Worm (Caenorhabditis elegans) whole organism, L1 larva: ENCODE measurements around the gene dcaf-1.

Experiments used
- Y116A8C.19 ChIP-seq: sonication (generic microtip); optimal IDR thresholded peaks from 2 replicates; lab custom pipeline; 2016; ENCODE audit warnings: missing compliant biosample characterization, missing genetic modification characterization, borderline replicate concordance
- blmp-1 ChIP-seq: fragments of 150-350 bp; optimal IDR thresholded peaks from 2 replicates; lab custom pipeline; 2014; ENCODE audit warnings: missing biosample characterization, missing genetic modification characterization
- ceh-88 ChIP-seq: fragments of 200-800 bp; sonication (Bioruptor generic); IDR thresholded peaks from 2 replicates; pipeline ENCODE4 v1.3.6; 2022; ENCODE audit warnings: missing genetic modification characterization, missing compliant biosample characterization
- ceh-90 ChIP-seq: sonication (generic microtip); optimal IDR thresholded peaks from 2 replicates; lab custom pipeline; 2016; ENCODE audit warnings: missing genetic modification characterization, missing compliant biosample characterization
- ces-1 ChIP-seq: fragments of 150-350 bp; optimal IDR thresholded peaks from 2 replicates; lab custom pipeline; 2014; ENCODE audit warnings: missing biosample characterization, missing genetic modification reagents, missing genetic modification characterization
- dsc-1 ChIP-seq: sonication (generic microtip); optimal IDR thresholded peaks from 2 replicates; lab custom pipeline; 2016; ENCODE audit warnings: mild to moderate bottlenecking, missing genetic modification characterization, missing compliant biosample characterization
- efl-1 ChIP-seq, 4 experiments: fragments of 150-350 bp; optimal IDR thresholded peaks in 3 of 4; peaks in 1 of 4; 1 replicate in 1 of 4; 2 replicates in 3 of 4; lab custom pipeline; 2014; ENCODE audit warnings: missing biosample characterization in 2 of 4, missing genetic modification characterization in 2 of 4, missing genetic modification reagents in 2 of 4
- efl-3 ChIP-seq: fragments of 200-800 bp; sonication (Bioruptor generic); optimal IDR thresholded peaks from 2 replicates; lab custom pipeline; 2018; ENCODE audit warnings: mild to moderate bottlenecking, missing genetic modification characterization, missing compliant biosample characterization
- egl-13 ChIP-seq: sonication (generic microtip); optimal IDR thresholded peaks from 2 replicates; lab custom pipeline; 2016; ENCODE audit warnings: missing genotype, missing genetic modification reagents, missing genetic modification characterization, missing compliant biosample characterization
- elt-2 ChIP-seq: sonication (generic microtip); optimal IDR thresholded peaks from 2 replicates; lab custom pipeline; 2016; ENCODE audit warnings: missing genetic modification characterization, mild to moderate bottlenecking, inconsistent platforms, missing compliant biosample characterization, missing genetic modification reagents
- elt-3 ChIP-seq, 6 experiments: fragments of 150-350 bp in 1 of 6; sonication (generic microtip); optimal IDR thresholded peaks; 2 replicates each; lab custom pipeline; 2017 to 2018; ENCODE audit warnings: missing biosample characterization in 6 of 6, missing genetic modification characterization in 6 of 6, inconsistent platforms in 1 of 6
- fkh-4 ChIP-seq: sonication (generic microtip); optimal IDR thresholded peaks from 2 replicates; lab custom pipeline; 2016; ENCODE audit warnings: missing compliant biosample characterization, missing genetic modification characterization, borderline replicate concordance
- hlh-17 ChIP-seq: fragments of 200-800 bp; sonication (Bioruptor generic); optimal IDR thresholded peaks from 2 replicates; lab custom pipeline; 2018; ENCODE audit warnings: missing genetic modification characterization, mild to moderate bottlenecking, missing compliant biosample characterization, moderate library complexity, borderline replicate concordance
- isw-1 ChIP-seq: fragments of 200-800 bp; sonication (Bioruptor generic); IDR thresholded peaks from 2 replicates; pipeline ENCODE4 v1.3.6; 2022; ENCODE audit warnings: missing genetic modification characterization, missing compliant biosample characterization
- lin-13 ChIP-seq: fragments of 150-350 bp; optimal IDR thresholded peaks from 2 replicates; lab custom pipeline; 2014; ENCODE audit warnings: missing biosample characterization, missing genetic modification reagents, missing genetic modification characterization
- lin-14 ChIP-seq: fragments of 200-800 bp; sonication (Bioruptor generic); optimal IDR thresholded peaks from 2 replicates; lab custom pipeline; 2018; ENCODE audit warnings: mild to moderate bottlenecking, missing genetic modification characterization, moderate library complexity, missing compliant biosample characterization
- lin-35 ChIP-seq, 2 experiments: fragments of 150-350 bp; optimal IDR thresholded peaks; 2 replicates each; lab custom pipeline; 2014; ENCODE audit warnings: missing biosample characterization in 2 of 2, missing genetic modification characterization in 2 of 2, missing genetic modification reagents in 2 of 2
- lin-39 ChIP-seq: fragments of 150-350 bp; optimal IDR thresholded peaks from 2 replicates; lab custom pipeline; 2014; ENCODE audit warnings: missing biosample characterization, missing genetic modification reagents, missing genetic modification characterization
- lir-3 ChIP-seq: sonication (generic microtip); optimal IDR thresholded peaks from 2 replicates; lab custom pipeline; 2016; ENCODE audit warnings: mild to moderate bottlenecking, missing genetic modification characterization, moderate library complexity, missing compliant biosample characterization; ENCODE audit not compliant: poor library complexity
- lsy-2 ChIP-seq, 2 experiments: fragments of 150-350 bp; optimal IDR thresholded peaks; 2 replicates each; lab custom pipeline; 2014; ENCODE audit warnings: missing biosample characterization in 2 of 2, missing genetic modification characterization in 2 of 2
- mdl-1 ChIP-seq, 2 experiments: fragments of 150-350 bp; optimal IDR thresholded peaks; 2 replicates each; lab custom pipeline; 2014 to 2017; ENCODE audit warnings: missing biosample characterization in 2 of 2, missing genetic modification characterization in 2 of 2, inconsistent platforms in 1 of 2
- mep-1 ChIP-seq: fragments of 150-350 bp; optimal IDR thresholded peaks from 2 replicates; lab custom pipeline; 2014; ENCODE audit warnings: missing biosample characterization, missing genetic modification characterization
- nhr-12 ChIP-seq: sonication (generic microtip); optimal IDR thresholded peaks from 2 replicates; lab custom pipeline; 2017; ENCODE audit warnings: missing biosample characterization, missing genetic modification characterization
- nhr-19 ChIP-seq: fragments of 200-800 bp; sonication (Bioruptor generic); conservative IDR thresholded peaks from 2 replicates; pipeline ENCODE4 v1.3.6; 2022; ENCODE audit warnings: missing genetic modification characterization, missing compliant biosample characterization
- nhr-20 ChIP-seq: sonication (generic microtip); optimal IDR thresholded peaks from 2 replicates; lab custom pipeline; 2016; ENCODE audit warnings: mild to moderate bottlenecking, missing genetic modification characterization, missing compliant biosample characterization
- nhr-71 ChIP-seq: sonication (generic microtip); optimal IDR thresholded peaks from 2 replicates; lab custom pipeline; 2016; ENCODE audit warnings: mild to moderate bottlenecking, missing genetic modification characterization, moderate library complexity, missing compliant biosample characterization
- nhr-85 ChIP-seq: sonication (generic microtip); peaks from one replicate; lab custom pipeline; 2016; ENCODE audit warnings: missing genetic modification characterization, inconsistent platforms, missing compliant biosample characterization
- nhr-90 ChIP-seq: sonication (generic microtip); optimal IDR thresholded peaks from 2 replicates; lab custom pipeline; 2016; ENCODE audit warnings: mild to moderate bottlenecking, missing genetic modification characterization, missing compliant biosample characterization; ENCODE audit not compliant: poor library complexity
- pqm-1 ChIP-seq: sonication (generic microtip); optimal IDR thresholded peaks from 3 replicates; lab custom pipeline; 2017; ENCODE audit warnings: missing biosample characterization, missing genetic modification characterization
- rnt-1 ChIP-seq: sonication (generic microtip); optimal IDR thresholded peaks from 2 replicates; lab custom pipeline; 2016; ENCODE audit warnings: mild to moderate bottlenecking, missing genetic modification characterization, moderate library complexity, missing compliant biosample characterization
- snu-23 ChIP-seq: sonication (generic microtip); optimal IDR thresholded peaks from 2 replicates; lab custom pipeline; 2016; ENCODE audit warnings: missing genetic modification characterization, missing compliant biosample characterization
- sptf-1 ChIP-seq: fragments of 150-350 bp; optimal IDR thresholded peaks from 2 replicates; lab custom pipeline; 2014; ENCODE audit warnings: missing biosample characterization, missing genetic modification characterization
- tbx-2 ChIP-seq: sonication (generic microtip); optimal IDR thresholded peaks from 2 replicates; lab custom pipeline; 2016; ENCODE audit warnings: missing genetic modification characterization, missing compliant biosample characterization
- tlp-1 ChIP-seq: fragments of 150-350 bp; optimal IDR thresholded peaks from 2 replicates; lab custom pipeline; 2014; ENCODE audit warnings: missing biosample characterization, missing genetic modification characterization
- unc-62 ChIP-seq: fragments of 150-350 bp; optimal IDR thresholded peaks from 2 replicates; lab custom pipeline; 2014; ENCODE audit warnings: missing biosample characterization, missing genetic modification reagents, missing genetic modification characterization
- vab-15 ChIP-seq: sonication (generic microtip); optimal IDR thresholded peaks from 2 replicates; lab custom pipeline; 2017; ENCODE audit warnings: missing genotype, mild to moderate bottlenecking, missing genetic modification characterization, missing compliant biosample characterization
- zag-1 ChIP-seq: fragments of 150-350 bp; optimal IDR thresholded peaks from 2 replicates; lab custom pipeline; 2014; ENCODE audit warnings: missing biosample characterization, missing genetic modification characterization
- zip-4 ChIP-seq: fragments of 200-800 bp; sonication (Bioruptor generic); optimal IDR thresholded peaks from 2 replicates; lab custom pipeline; 2018; ENCODE audit warnings: mild to moderate bottlenecking, missing genetic modification characterization, moderate library complexity, missing compliant biosample characterization
- ztf-4 ChIP-seq: fragments of 150-350 bp; optimal IDR thresholded peaks from 2 replicates; lab custom pipeline; 2014; ENCODE audit warnings: missing biosample characterization, missing genetic modification characterization

The dcaf-1 gene

DNA sequence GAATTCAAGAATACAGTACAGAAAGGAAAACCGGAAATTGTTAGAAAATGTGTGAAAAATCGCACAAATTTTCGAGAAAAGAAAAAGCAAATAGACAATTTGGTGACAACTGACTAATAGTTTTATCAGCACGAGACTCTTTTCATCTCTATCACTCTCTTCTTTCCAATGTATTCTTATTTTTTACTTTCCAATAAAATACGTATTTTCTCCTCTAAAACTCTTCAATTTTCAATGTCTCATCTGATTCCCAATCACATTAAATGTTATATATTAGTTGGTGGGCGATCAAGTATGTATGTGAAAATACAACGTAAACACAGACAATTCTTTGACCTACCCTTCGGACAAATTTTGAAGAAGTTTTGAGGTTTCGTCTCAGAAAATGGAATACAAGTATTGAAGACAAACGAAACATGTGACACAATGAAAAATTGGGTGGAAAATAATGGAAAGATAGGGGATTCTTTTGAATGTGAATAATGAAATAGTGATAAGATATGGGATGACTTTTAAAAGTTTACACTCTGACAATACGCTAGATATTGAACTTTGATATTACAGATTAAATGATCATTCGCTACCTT, 30.8 kb upstream of the dcaf-1 start, which contains the start of gene cka-1 (continued):
- TF ChIP-seq lin-35 (GFP tag; optimal IDR thresholded peaks at IDR 0.05; lab: Kevin White, UChicago) (peak in 1 of 2 experiments; percentile 55), ceh-88 (GFP tag; lab: Robert Waterston, UW) (no peak), elt-2 (tag; lab: Kevin White, UChicago) (peak; percentile 52), tbx-2 (tag; lab: Kevin White, UChicago) (peak; percentile 9), ces-1 (GFP tag; lab: Kevin White, UChicago) (no peak), vab-15 (peak; percentile 67), lin-14 (GFP tag; lab: Kevin White, UChicago) (peak; percentile 71), isw-1 (no peak), lin-39 (tag; lab: Kevin White, UChicago) (no peak), nhr-85 (tag; lab: Kevin White, UChicago) (peak; percentile 48), sptf-1 (no peak), pqm-1 (tag; lab: Kevin White, UChicago) (no peak), unc-62 (GFP tag; lab: Kevin White, UChicago) (no peak), Y116A8C.19 (tag; lab: Kevin White, UChicago) (no peak), ceh-90 (tag; lab: Kevin White, UChicago) (no peak), efl-1 (optimal IDR thresholded peaks at IDR 0.05; lab: Kevin White, UChicago) (peak in 1 of 2 experiments; percentile 6), efl-1 (GFP tag; optimal IDR thresholded peaks at IDR 0.05 in 1 of 2; lab: Kevin White, UChicago) (peak in 1 of 2 experiments; percentile 89), egl-13 (tag; lab: Kevin White, UChicago) (no peak), tlp-1 (tag; lab: Kevin White, UChicago) (no peak)

ce11 chrIV:9735750-9736149, 29.2 kb upstream of the dcaf-1 start:
- TF ChIP-seq mep-1 (tag; lab: Kevin White, UChicago) (peak; percentile 40), nhr-90 (tag; lab: Kevin White, UChicago) (peak; percentile 18), lir-3 (tag; lab: Kevin White, UChicago) (no peak), fkh-4 (no peak), pqm-1 (tag; lab: Kevin White, UChicago) (peak; percentile 7), hlh-17 (GFP tag; lab: Kevin White, UChicago) (no peak), snu-23 (peak; percentile 30), blmp-1 (tag; lab: Kevin White, UChicago) (peak; percentile 85), nhr-19 (GFP tag; lab: Robert Waterston, UW) (peak; percentile 37; the same call in 1 of the 2 replicates), zag-1 (no peak), dsc-1 (tag; lab: Kevin White, UChicago) (peak; percentile 53), lin-14 (GFP tag; lab: Kevin White, UChicago) (peak; percentile 66), zip-4 (no peak), isw-1 (no peak), lsy-2 (tag; optimal IDR thresholded peaks at IDR 0.05; lab: Kevin White, UChicago) (peak; percentile 27 to 35), nhr-71 (tag; lab: Kevin White, UChicago) (peak; percentile 63), lin-13 (GFP tag; lab: Kevin White, UChicago) (no peak), tlp-1 (tag; lab: Kevin White, UChicago) (no peak), efl-3 (GFP tag; lab: Kevin White, UChicago) (no peak), rnt-1 (tag; lab: Kevin White, UChicago) (peak; percentile 24), elt-2 (tag; lab: Kevin White, UChicago) (peak; percentile 50), ztf-4 (no peak), nhr-20 (peak; percentile 52), nhr-12 (tag; lab: Kevin White, UChicago) (no peak), mdl-1 (tag; optimal IDR thresholded peaks at IDR 0.05; lab: Kevin White, UChicago) (no peak), lin-35 (GFP tag; optimal IDR thresholded peaks at IDR 0.05; lab: Kevin White, UChicago) (peak in 1 of 2 experiments; percentile 39), elt-3 (tag; optimal IDR thresholded peaks at IDR 0.05; lab: Kevin White, UChicago) (peak in 5 of 6 experiments; percentile 28 to 82 (median 45)), nhr-85 (tag; lab: Kevin White, UChicago) (peak; percentile 77), unc-62 (GFP tag; lab: Kevin White, UChicago) (no peak)
